Fruit fly (Drosophila melanogaster) whole organism, wandering third instar larva: ENCODE measurements around the gene eca.
A peak's percentile ranks its signal among the peaks of the same experiment; 100 is the strongest.

Experiments used
- Abd-B ChIP-seq: fragments of >200 bp; optimal IDR thresholded peaks from 2 replicates; lab custom pipeline; 2017; ENCODE audit warnings: missing biosample characterization, missing genetic modification characterization
- CG32264 ChIP-seq: fragments of 200-800 bp; sonication (Bioruptor generic); optimal IDR thresholded peaks from 2 replicates; lab custom pipeline; 2016; ENCODE audit warnings: missing biosample characterization, missing genetic modification characterization
- CG9705 ChIP-seq: fragments of 200-800 bp; sonication (Bioruptor generic); optimal IDR thresholded peaks from 2 replicates; lab custom pipeline; 2018; ENCODE audit warnings: missing biosample characterization, mild to moderate bottlenecking, missing genetic modification characterization
- CrebA ChIP-seq: fragments of 200-800 bp; sonication (Bioruptor generic); optimal IDR thresholded peaks from 2 replicates; lab custom pipeline; 2016; ENCODE audit warnings: missing biosample characterization, mild to moderate bottlenecking, missing genetic modification characterization, borderline replicate concordance
- Dfd ChIP-seq: fragments of >200 bp; optimal IDR thresholded peaks from 2 replicates; lab custom pipeline; 2017; ENCODE audit warnings: missing biosample characterization, missing genetic modification characterization
- Dif ChIP-seq: fragments of 200-275, 200-300 bp; sonication (Bioruptor generic); optimal IDR thresholded peaks from 2 replicates; lab custom pipeline; 2018; ENCODE audit warnings: missing biosample characterization, missing genetic modification characterization; ENCODE audit not compliant: partially characterized antibody
- GATAd ChIP-seq: sonication (Bioruptor generic); optimal IDR thresholded peaks from 2 replicates; lab custom pipeline; 2016; ENCODE audit warnings: missing biosample characterization, missing genetic modification characterization
- HLH106 ChIP-seq: fragments of 200-800 bp; optimal IDR thresholded peaks from 3 replicates; lab custom pipeline; 2019; ENCODE audit warnings: missing biosample characterization, mild to moderate bottlenecking, missing genetic modification characterization, moderate library complexity
- Hnf4 ChIP-seq: fragments of 200-800 bp; sonication (Bioruptor generic); optimal IDR thresholded peaks from 2 replicates; lab custom pipeline; 2016; ENCODE audit warnings: missing biosample characterization, mild to moderate bottlenecking, missing genetic modification characterization
- Hr78 ChIP-seq: fragments of >200 bp; optimal IDR thresholded peaks from 2 replicates; lab custom pipeline; 2017; ENCODE audit warnings: missing biosample characterization, missing genetic modification characterization
- Hr83 ChIP-seq: fragments of 200-300 bp; sonication (Bioruptor generic); optimal IDR thresholded peaks from 2 replicates; lab custom pipeline; 2016; ENCODE audit warnings: missing biosample characterization, mild to moderate bottlenecking, missing genetic modification characterization, moderate library complexity; ENCODE audit not compliant: poor library complexity, severe bottlenecking
- Jra ChIP-seq: sonication (Bioruptor generic); optimal IDR thresholded peaks from 2 replicates; lab custom pipeline; 2016; ENCODE audit warnings: missing biosample characterization, missing genetic modification characterization
- Mio ChIP-seq: sonication (Bioruptor generic); optimal IDR thresholded peaks from 2 replicates; lab custom pipeline; 2016; ENCODE audit warnings: missing biosample characterization, missing genetic modification characterization
- Myc ChIP-seq: fragments of >200 bp; optimal IDR thresholded peaks from 2 replicates; lab custom pipeline; 2017
- N ChIP-seq: fragments of >200 bp; optimal IDR thresholded peaks from 2 replicates; lab custom pipeline; 2018; ENCODE audit warnings: missing biosample characterization, missing external identifiers, missing genetic modification characterization
- OdsH ChIP-seq: fragments of 200-800 bp; sonication (Bioruptor generic); optimal IDR thresholded peaks from 2 replicates; lab custom pipeline; 2016; ENCODE audit warnings: missing biosample characterization, mild to moderate bottlenecking, missing genetic modification characterization
- Rel ChIP-seq, 2 experiments: fragments of 200-800 bp; sonication (Bioruptor generic) in 1 of 2; optimal IDR thresholded peaks; 2 replicates in 1 of 2; 3 replicates in 1 of 2; lab custom pipeline; 2016 to 2019; ENCODE audit warnings: mild to moderate bottlenecking in 2 of 2, missing biosample characterization in 2 of 2, missing genetic modification characterization in 2 of 2, moderate library complexity in 1 of 2
- Sp1 ChIP-seq: fragments of 200-800 bp; sonication (Bioruptor generic); optimal IDR thresholded peaks from 3 replicates; lab custom pipeline; 2019; ENCODE audit warnings: missing biosample characterization, mild to moderate bottlenecking, missing genetic modification characterization, moderate library complexity
- Vsx2 ChIP-seq: fragments of 200-300, 225-300 bp; sonication (Bioruptor generic); optimal IDR thresholded peaks from 2 replicates; lab custom pipeline; 2018; ENCODE audit warnings: missing biosample characterization, missing genetic modification characterization; ENCODE audit not compliant: partially characterized antibody
- br ChIP-seq: fragments of 200-800 bp; sonication (Bioruptor generic); optimal IDR thresholded peaks from 2 replicates; lab custom pipeline; 2016; ENCODE audit warnings: missing biosample characterization, missing genetic modification characterization
- brk ChIP-seq: fragments of 200-800 bp; sonication (Bioruptor generic); optimal IDR thresholded peaks from 2 replicates; lab custom pipeline; 2016; ENCODE audit warnings: missing biosample characterization, mild to moderate bottlenecking, missing genetic modification characterization
- dl ChIP-seq, 2 experiments: fragments of 175-275, 200-275 bp in 1 of 2; fragments of 200-275 bp in 1 of 2; sonication (Bioruptor generic); optimal IDR thresholded peaks; lab custom pipeline; 2018; ENCODE audit warnings: mild to moderate bottlenecking in 2 of 2, missing biosample characterization in 2 of 2, missing genetic modification characterization in 2 of 2, moderate library complexity in 2 of 2; ENCODE audit not compliant: partially characterized antibody in 2 of 2, insufficient read depth in 1 of 2
- dmrt93B ChIP-seq: fragments of 200-800 bp; sonication (Bioruptor generic); optimal IDR thresholded peaks from 2 replicates; lab custom pipeline; 2018; ENCODE audit warnings: missing biosample characterization, mild to moderate bottlenecking, missing genetic modification characterization
- dsf ChIP-seq: sonication (Bioruptor generic); optimal IDR thresholded peaks from 2 replicates; lab custom pipeline; 2016; ENCODE audit warnings: missing biosample characterization, missing genetic modification characterization, borderline replicate concordance
- ey ChIP-seq: fragments of 200-800 bp; sonication (Bioruptor generic); optimal IDR thresholded peaks from 2 replicates; lab custom pipeline; 2016; ENCODE audit warnings: missing biosample characterization, missing genetic modification characterization
- foxo ChIP-seq, 2 experiments: fragments of 200-800 bp; sonication (Bioruptor generic); optimal IDR thresholded peaks; 2 replicates in 1 of 2; 3 replicates in 1 of 2; lab custom pipeline; 2016 to 2017; ENCODE audit warnings: missing biosample characterization in 2 of 2, missing genetic modification characterization in 2 of 2
- fru ChIP-seq: fragments of 200-800 bp; sonication (Bioruptor generic); optimal IDR thresholded peaks from 3 replicates; lab custom pipeline; 2016; ENCODE audit warnings: missing biosample characterization, mild to moderate bottlenecking, missing genetic modification characterization
- h ChIP-seq: fragments of 200-800 bp; sonication (Bioruptor generic); optimal IDR thresholded peaks from 3 replicates; lab custom pipeline; 2016; ENCODE audit warnings: missing biosample characterization, mild to moderate bottlenecking, missing genetic modification characterization
- jim ChIP-seq: fragments of 175-275, 200-325 bp; sonication (Bioruptor generic); optimal IDR thresholded peaks from 2 replicates; lab custom pipeline; 2016; ENCODE audit warnings: missing biosample characterization, mild to moderate bottlenecking, missing genetic modification characterization
- lola ChIP-seq: fragments of >200 bp; optimal IDR thresholded peaks from 2 replicates; lab custom pipeline; 2017; ENCODE audit warnings: missing biosample characterization, missing genetic modification characterization
- pan ChIP-seq: fragments of >200 bp; optimal IDR thresholded peaks from 2 replicates; lab custom pipeline; 2017
- psq ChIP-seq: fragments of 200-800 bp; sonication (Bioruptor generic); optimal IDR thresholded peaks from 3 replicates; lab custom pipeline; 2017; ENCODE audit warnings: missing biosample characterization, mild to moderate bottlenecking, missing genetic modification characterization, moderate library complexity
- rgr ChIP-seq: fragments of 200-800 bp; sonication (Bioruptor generic); optimal IDR thresholded peaks from 3 replicates; lab custom pipeline; 2016; ENCODE audit warnings: missing biosample characterization, mild to moderate bottlenecking, missing genetic modification characterization
- sage ChIP-seq: fragments of 200-800 bp; sonication (Bioruptor generic); optimal IDR thresholded peaks from 2 replicates; lab custom pipeline; 2016; ENCODE audit warnings: missing biosample characterization, mild to moderate bottlenecking, missing genetic modification characterization
- sv ChIP-seq: fragments of 200-800 bp; sonication (Bioruptor generic); optimal IDR thresholded peaks from 3 replicates; lab custom pipeline; 2016; ENCODE audit warnings: missing biosample characterization, missing genetic modification characterization
- tai ChIP-seq: sonication (Bioruptor generic); optimal IDR thresholded peaks from 2 replicates; lab custom pipeline; 2016; ENCODE audit warnings: missing biosample characterization, missing genetic modification characterization
- usp ChIP-seq: fragments of >200 bp; optimal IDR thresholded peaks from 2 replicates; lab custom pipeline; 2017; ENCODE audit warnings: missing biosample characterization, missing genetic modification characterization
- woc ChIP-seq: sonication (Bioruptor generic); optimal IDR thresholded peaks from 2 replicates; lab custom pipeline; 2016; ENCODE audit warnings: missing biosample characterization, mild to moderate bottlenecking, missing genetic modification characterization

Gene eca

DNA sequence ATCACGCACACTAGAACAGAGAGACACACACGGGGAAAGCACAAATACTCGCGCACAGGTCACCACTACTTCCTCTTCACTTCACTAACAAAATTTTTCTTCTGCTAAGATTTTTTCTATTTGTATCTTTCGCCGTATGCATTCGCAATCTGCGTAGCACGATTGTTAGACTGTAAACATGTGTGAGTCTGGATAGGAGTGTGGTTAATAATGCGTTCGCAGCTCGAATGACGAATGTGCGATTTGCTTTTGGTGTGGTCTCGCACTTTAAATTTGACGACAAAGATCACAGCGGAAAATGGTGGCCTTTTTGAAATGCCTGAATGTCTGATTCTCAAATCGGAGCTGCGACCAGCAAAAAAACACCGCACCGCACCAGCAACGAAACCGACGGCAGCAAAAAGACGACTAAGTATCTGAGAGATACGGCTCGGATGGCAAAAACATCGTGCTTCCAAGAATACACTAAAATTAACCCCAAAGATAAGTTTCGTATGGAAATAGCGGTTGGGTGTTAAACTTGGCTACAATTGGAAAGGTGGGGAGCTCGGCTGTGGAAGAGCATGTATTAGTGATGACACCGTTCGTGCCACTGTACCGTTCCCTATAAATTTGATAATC is 19.8 kb upstream of the eca start, which contains the start of gene Unc-115a:
Unc-115a (minus strand) TSS at position 410 of the 621 bp plus-strand sequence.
- TF ChIP-seq dsf (GFP tag; lab: Kevin White, UChicago) (no peak), CG9705 (GFP tag; lab: Kevin White, UChicago) (no peak), tai (GFP tag; lab: Kevin White, UChicago) (no peak), CrebA (GFP tag; lab: Kevin White, UChicago) (no peak), dl (GFP tag; optimal IDR thresholded peaks at IDR 0.05; lab: Kevin White, UChicago; ENCODE audit: insufficient read depth in 1 of 2, partially characterized antibody in 2 of 2) (no peak), foxo (GFP tag; optimal IDR thresholded peaks at IDR 0.05; lab: Kevin White, UChicago) (no peak), rgr (GFP tag; lab: Kevin White, UChicago) (peak; percentile 57), Vsx2 (GFP tag; lab: Kevin White, UChicago) (no peak), fru (peak; percentile 71), N (no peak), Mio (GFP tag; lab: Kevin White, UChicago) (no peak), jim (GFP tag; lab: Kevin White, UChicago) (peak; percentile 95), OdsH (peak; percentile 5), Hnf4 (GFP tag; lab: Kevin White, UChicago) (no peak), sage (GFP tag; lab: Kevin White, UChicago) (no peak), ey (GFP tag; lab: Kevin White, UChicago) (no peak), lola (GFP tag; lab: Kevin White, UChicago) (no peak), usp (GFP tag; lab: Kevin White, UChicago) (no peak), Jra (no peak), brk (GFP tag; lab: Kevin White, UChicago) (no peak), sv (GFP tag; lab: Kevin White, UChicago) (peak; percentile 38), Hr83 (peak; percentile 77), Dfd (GFP tag; lab: Kevin White, UChicago) (no peak), Hr78 (GFP tag; lab: Kevin White, UChicago) (no peak), Abd-B (GFP tag; lab: Kevin White, UChicago) (no peak), br (no peak), Dif (peak; percentile 56), woc (GFP tag; lab: Kevin White, UChicago) (no peak), Rel (GFP tag; optimal IDR thresholded peaks at IDR 0.05; lab: Kevin White, UChicago) (no peak), Rel (tag; optimal IDR thresholded peaks at IDR 0.05; lab: Kevin White, UChicago) (peak; percentile 61), CG32264 (GFP tag; lab: Kevin White, UChicago) (no peak), HLH106 (tag; lab: Kevin White, UChicago) (no peak), Sp1 (GFP tag; lab: Kevin White, UChicago) (peak; percentile 57), pan (lab: Kevin White, UChicago) (no peak), Myc (lab: Kevin White, UChicago) (peak; percentile 86), psq (GFP tag; lab: Kevin White, UChicago) (no peak), dmrt93B (GFP tag; lab: Kevin White, UChicago) (no peak), h (GFP tag; lab: Kevin White, UChicago) (peak; percentile 57), GATAd (GFP tag; lab: Kevin White, UChicago) (no peak)

DNA sequence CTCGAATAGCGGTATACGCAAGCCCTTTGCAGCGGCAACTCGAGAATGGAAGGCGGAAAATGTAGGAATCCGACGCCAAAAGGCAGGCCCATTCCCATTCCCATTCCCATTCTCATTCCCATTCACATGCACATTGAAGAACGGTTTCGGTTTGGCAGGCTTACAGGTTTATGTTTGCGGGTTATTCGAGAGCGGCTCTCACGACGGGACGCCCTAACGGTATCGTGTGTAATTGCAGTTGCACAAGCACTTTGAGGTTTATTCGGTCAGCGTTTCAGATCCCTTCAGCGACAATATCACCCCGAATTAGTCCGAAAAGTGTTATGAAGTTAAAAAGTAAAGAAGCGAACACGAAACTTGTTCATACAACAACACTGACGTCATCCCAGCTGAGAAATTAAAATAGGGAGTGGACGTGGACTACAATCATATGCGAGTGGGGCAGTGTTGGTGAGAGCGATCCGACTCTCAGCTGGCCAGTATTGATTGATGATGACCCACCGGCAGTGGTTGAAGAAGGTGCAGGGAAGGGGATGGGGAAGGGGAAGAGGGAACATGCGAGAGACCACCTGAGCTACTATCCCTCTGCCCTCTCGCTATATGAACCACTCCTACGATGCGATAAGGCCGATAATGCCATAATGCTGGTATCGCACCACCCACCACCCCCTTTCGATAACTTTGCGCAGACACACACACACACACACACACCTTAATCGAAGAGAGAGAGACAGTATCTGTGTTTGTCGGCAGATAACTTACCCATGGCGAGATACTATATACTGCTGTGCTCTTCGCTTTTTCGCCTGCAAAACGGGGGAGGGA is 19.1 kb upstream of the eca start:
- TF ChIP-seq usp (GFP tag; lab: Kevin White, UChicago) (no peak), OdsH (no peak), psq (GFP tag; lab: Kevin White, UChicago) (peak; percentile 6), dl (GFP tag; optimal IDR thresholded peaks at IDR 0.05; lab: Kevin White, UChicago; ENCODE audit: insufficient read depth in 1 of 2, partially characterized antibody in 2 of 2) (peak in 1 of 2 experiments; percentile 75), Abd-B (GFP tag; lab: Kevin White, UChicago) (no peak), sv (GFP tag; lab: Kevin White, UChicago) (no peak), Rel (GFP tag; optimal IDR thresholded peaks at IDR 0.05; lab: Kevin White, UChicago) (no peak), Rel (tag; optimal IDR thresholded peaks at IDR 0.05; lab: Kevin White, UChicago) (peak; percentile 77), sage (GFP tag; lab: Kevin White, UChicago) (no peak), ey (GFP tag; lab: Kevin White, UChicago) (no peak), dmrt93B (GFP tag; lab: Kevin White, UChicago) (no peak), Hnf4 (GFP tag; lab: Kevin White, UChicago) (no peak), foxo (GFP tag; optimal IDR thresholded peaks at IDR 0.05; lab: Kevin White, UChicago) (peak in 1 of 2 experiments; percentile 47), fru (no peak), lola (GFP tag; lab: Kevin White, UChicago) (no peak), h (GFP tag; lab: Kevin White, UChicago) (peak; percentile 62), GATAd (GFP tag; lab: Kevin White, UChicago) (no peak), CG32264 (GFP tag; lab: Kevin White, UChicago) (no peak), Myc (lab: Kevin White, UChicago) (no peak), Jra (peak; percentile 62), CG9705 (GFP tag; lab: Kevin White, UChicago) (no peak), Vsx2 (GFP tag; lab: Kevin White, UChicago) (no peak), Dif (peak; percentile 70), woc (GFP tag; lab: Kevin White, UChicago) (no peak), Sp1 (GFP tag; lab: Kevin White, UChicago) (no peak), HLH106 (tag; lab: Kevin White, UChicago) (no peak), br (no peak), dsf (GFP tag; lab: Kevin White, UChicago) (no peak), Mio (GFP tag; lab: Kevin White, UChicago) (no peak), Hr78 (GFP tag; lab: Kevin White, UChicago) (peak; percentile 23), brk (GFP tag; lab: Kevin White, UChicago) (no peak), Dfd (GFP tag; lab: Kevin White, UChicago) (peak; percentile 77), Hr83 (peak; percentile 70), N (peak; percentile 80), pan (lab: Kevin White, UChicago) (no peak), rgr (GFP tag; lab: Kevin White, UChicago) (peak; percentile 23), jim (GFP tag; lab: Kevin White, UChicago) (no peak)
